Worm (Caenorhabditis elegans) whole organism, L1 larva: ENCODE data around the gene nhr-43.

Source experiments
- ceh-90 ChIP-seq: sonication (generic microtip); optimal IDR thresholded peaks from 2 replicates; lab custom pipeline; 2016; ENCODE audit warnings: missing genetic modification characterization, missing compliant biosample characterization
- elt-3 ChIP-seq, 6 experiments: fragments of 150-350 bp in 1 of 6; sonication (generic microtip); optimal IDR thresholded peaks; 2 replicates each; lab custom pipeline; 2017 to 2018; ENCODE audit warnings: missing biosample characterization in 6 of 6, missing genetic modification characterization in 6 of 6, inconsistent platforms in 1 of 6
- lin-15B ChIP-seq: fragments of 150-350 bp; sonication (generic microtip); optimal IDR thresholded peaks from 3 replicates; lab custom pipeline; 2014; ENCODE audit warnings: missing biosample characterization, missing genetic modification characterization
- mep-1 ChIP-seq: fragments of 150-350 bp; optimal IDR thresholded peaks from 2 replicates; lab custom pipeline; 2014; ENCODE audit warnings: missing biosample characterization, missing genetic modification characterization
- nhr-28 ChIP-seq: fragments of 150-350 bp; optimal IDR thresholded peaks from 2 replicates; lab custom pipeline; 2014; ENCODE audit warnings: missing biosample characterization, missing genetic modification characterization
- sptf-1 ChIP-seq: fragments of 150-350 bp; optimal IDR thresholded peaks from 2 replicates; lab custom pipeline; 2014; ENCODE audit warnings: missing biosample characterization, missing genetic modification characterization
- unc-130 ChIP-seq: fragments of 150-350 bp; optimal IDR thresholded peaks from 2 replicates; lab custom pipeline; 2017; ENCODE audit warnings: missing biosample characterization, missing genetic modification characterization, inconsistent platforms
- unc-62 ChIP-seq: fragments of 150-350 bp; optimal IDR thresholded peaks from 2 replicates; lab custom pipeline; 2014; ENCODE audit warnings: missing biosample characterization, missing genetic modification reagents, missing genetic modification characterization
- ztf-11 ChIP-seq, 2 experiments: sonication (generic microtip); optimal IDR thresholded peaks; 2 replicates each; lab custom pipeline; 2016 to 2017; ENCODE audit warnings: missing genetic modification characterization in 2 of 2, missing biosample characterization in 1 of 2, missing compliant biosample characterization in 1 of 2
- ztf-4 ChIP-seq: fragments of 150-350 bp; optimal IDR thresholded peaks from 2 replicates; lab custom pipeline; 2014; ENCODE audit warnings: missing biosample characterization, missing genetic modification characterization

DNA sequence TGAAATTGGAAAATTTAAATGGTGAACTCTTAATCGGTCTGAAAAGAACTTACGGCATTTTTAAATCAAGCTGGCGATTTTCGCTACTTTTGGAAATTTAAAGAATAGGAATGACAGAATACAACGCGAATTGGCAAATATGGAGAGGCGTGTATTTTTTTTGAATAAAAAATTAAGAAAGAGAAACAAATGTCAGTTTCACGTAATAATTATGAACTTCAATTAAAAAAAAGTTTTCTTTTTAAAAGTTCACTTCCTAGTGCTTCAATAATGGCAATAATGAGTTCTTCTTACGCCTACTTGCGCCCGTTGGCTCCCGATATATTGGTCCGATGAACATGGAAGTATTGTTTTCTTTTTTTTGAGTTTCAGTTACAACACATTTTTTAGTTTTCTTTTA, 21.7 kb upstream of the nhr-43 start, which contains the start of gene pph-2:
- TF ChIP-seq mep-1 (tag; lab: Kevin White, UChicago) (no peak), unc-62 (no peak), unc-130 (tag; lab: Kevin White, UChicago) (no peak), nhr-28 (no peak), ceh-90 (tag; lab: Kevin White, UChicago) (no peak), lin-15B (tag; lab: Kevin White, UChicago) (no peak), ztf-11 (tag; optimal IDR thresholded peaks at IDR 0.05; lab: Kevin White, UChicago) (no peak), elt-3 (tag; optimal IDR thresholded peaks at IDR 0.05; lab: Kevin White, UChicago) (no peak), ztf-4 (no peak), sptf-1 (tag; lab: Kevin White, UChicago) (no peak)
